Worm (Caenorhabditis elegans): ENCODE data around the gene swt-1.

The swt-1 gene

DNA sequence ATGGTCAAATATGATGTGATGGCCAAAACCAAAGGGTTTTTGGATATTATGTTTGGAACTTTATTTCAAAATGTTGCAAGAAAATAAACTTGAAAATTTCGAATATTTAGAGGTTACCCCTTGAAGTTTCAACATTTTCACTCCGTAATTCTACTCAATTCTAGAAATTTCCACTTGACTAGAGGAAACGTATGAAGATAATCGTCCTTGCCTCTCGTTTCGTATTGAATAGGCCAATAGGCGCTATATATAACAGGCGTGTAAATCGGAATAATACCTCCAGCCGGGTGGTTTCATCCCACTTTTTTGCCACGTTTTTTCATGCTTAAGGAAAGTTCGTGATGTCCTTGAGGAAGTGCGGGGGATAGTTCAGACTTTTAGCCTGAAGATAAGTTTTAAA lies 36.0 kb downstream of the swt-1 start:
- no peak for TF ChIP-seq skn-1 (tag; optimal IDR thresholded peaks at IDR 0.05)
- TF ChIP-seq nhr-237 (tag; optimal IDR thresholded peaks at IDR 0.05): no peak
- TF ChIP-seq ceh-16 (tag; optimal IDR thresholded peaks at IDR 0.05): no peak
- TF ChIP-seq snpc-4 (tag; optimal IDR thresholded peaks at IDR 0.05): no peak
- no peak for TF ChIP-seq mdl-1 (tag; optimal IDR thresholded peaks at IDR 0.05)
- TF ChIP-seq sem-4 (tag; optimal IDR thresholded peaks at IDR 0.05): no peak

Measured in whole organism, L2 larva.